Worm (Caenorhabditis elegans) whole organism, young adult: ENCODE measurements around the gene chil-10.
A peak's percentile ranks its signal among the peaks of the same experiment; 100 is the strongest.

Experiments used
- B0019.2 ChIP-seq: fragments of 200-800 bp; sonication (Bioruptor generic); conservative IDR thresholded peaks from 2 replicates; pipeline ENCODE4 v1.3.6; 2022; ENCODE audit warnings: missing genetic modification reagents, missing genetic modification characterization, missing compliant biosample characterization
- ama-1 ChIP-seq, 3 experiments: fragments of 150-350 bp in 1 of 3; sonication (generic microtip) in 2 of 3; optimal IDR thresholded peaks; 2 replicates each; lab custom pipeline; 2014 to 2018; ENCODE audit warnings: missing biosample characterization in 2 of 3, missing genetic modification characterization in 2 of 3, missing genetic modification reagents in 2 of 3
- aptf-2 ChIP-seq: fragments of 200-800 bp; sonication (Bioruptor generic); conservative IDR thresholded peaks from 2 replicates; pipeline ENCODE4 v1.3.6; 2022; ENCODE audit warnings: missing genetic modification reagents, missing genetic modification characterization, missing compliant biosample characterization
- attf-6 ChIP-seq: fragments of 200-800 bp; sonication (Bioruptor generic); IDR thresholded peaks from 2 replicates; pipeline ENCODE4 v1.3.6; 2022; ENCODE audit warnings: missing genetic modification reagents, missing genetic modification characterization, missing compliant biosample characterization
- bed-1 ChIP-seq: fragments of 200-800 bp; sonication (Bioruptor generic); IDR thresholded peaks from 2 replicates; pipeline ENCODE4 v1.3.6; 2022; ENCODE audit warnings: missing genetic modification reagents, missing genetic modification characterization, missing compliant biosample characterization
- ceh-40 ChIP-seq: fragments of 200-800 bp; sonication (Bioruptor generic); IDR thresholded peaks from 2 replicates; pipeline ENCODE4 v1.3.6; 2022; ENCODE audit warnings: missing genetic modification characterization, missing compliant biosample characterization
- ceh-58 ChIP-seq: fragments of 200-800 bp; sonication (Bioruptor generic); IDR thresholded peaks from 2 replicates; pipeline ENCODE4 v1.3.6; 2022; ENCODE audit warnings: missing genetic modification characterization, missing compliant biosample characterization
- ceh-79 ChIP-seq: sonication (generic microtip); optimal IDR thresholded peaks from 2 replicates; lab custom pipeline; 2017; ENCODE audit warnings: mild to moderate bottlenecking, missing genetic modification characterization, missing compliant biosample characterization
- mcd-1 ChIP-seq: fragments of 200-800 bp; sonication (Bioruptor generic); IDR thresholded peaks from 2 replicates; pipeline ENCODE4 v1.3.6; 2022; ENCODE audit warnings: missing genetic modification reagents, missing genetic modification characterization, missing compliant biosample characterization
- nfyb-1 ChIP-seq: fragments of 200-800 bp; sonication (Bioruptor generic); IDR thresholded peaks from 2 replicates; pipeline ENCODE4 v1.3.6; 2022; ENCODE audit warnings: missing genetic modification reagents, missing genetic modification characterization, missing compliant biosample characterization
- nhr-120 ChIP-seq: fragments of 200-800 bp; sonication (Bioruptor generic); IDR thresholded peaks from 2 replicates; pipeline ENCODE4 v1.3.6; 2022; ENCODE audit warnings: missing genetic modification characterization, missing compliant biosample characterization
- unc-62 ChIP-seq: fragments of 150-350 bp; optimal IDR thresholded peaks from 2 replicates; lab custom pipeline; 2014; ENCODE audit warnings: missing biosample characterization, missing genetic modification reagents, missing genetic modification characterization

DNA sequence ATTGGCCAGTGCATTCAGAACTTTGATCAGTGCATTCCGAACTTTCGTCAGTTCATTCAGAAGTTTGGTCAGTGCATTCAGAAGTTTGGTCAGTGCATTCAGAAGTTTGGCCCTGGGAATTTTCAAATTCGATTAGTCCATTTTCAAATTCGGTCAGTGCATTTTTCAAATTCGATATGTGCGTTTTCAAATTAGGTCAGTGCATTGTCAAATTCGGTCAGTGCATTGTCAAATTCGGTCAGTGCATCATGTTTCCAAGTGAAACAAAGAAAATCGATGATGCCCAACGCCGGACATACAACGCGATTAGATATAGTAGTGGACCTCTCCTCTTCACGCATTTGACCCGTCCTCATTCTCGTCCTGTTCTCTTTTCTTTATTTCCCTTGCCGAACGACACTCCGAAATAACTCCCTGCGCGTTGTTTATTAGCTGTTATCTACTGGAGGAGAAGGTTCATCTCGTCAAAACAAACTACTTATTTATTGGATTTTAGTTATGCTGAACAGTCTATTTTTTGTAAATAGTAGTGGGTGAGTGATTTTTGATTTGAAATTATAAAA lies 3.1 kb upstream of the chil-10 start, which contains the start of gene apm-3:
- TF ChIP-seq ceh-79 (tag; lab: Kevin White, UChicago) (no peak), nhr-120 (GFP tag; lab: Robert Waterston, UW) (no peak), unc-62 (GFP tag; lab: Kevin White, UChicago) (no peak), bed-1 (GFP tag; lab: Robert Waterston, UW) (no peak), ceh-40 (GFP tag; lab: Robert Waterston, UW) (no peak), mcd-1 (GFP tag; lab: Robert Waterston, UW) (no peak), aptf-2 (GFP tag; lab: Robert Waterston, UW) (no peak), ama-1 (optimal IDR thresholded peaks at IDR 0.05; lab: Kevin White, UChicago) (no peak), ama-1 (GFP tag; optimal IDR thresholded peaks at IDR 0.05; lab: Kevin White, UChicago) (no peak), B0019.2 (no peak), nfyb-1 (GFP tag; lab: Robert Waterston, UW) (0 out of 2 replicates have a peak, but pooled peaks have one; percentile 13), ceh-58 (GFP tag; lab: Robert Waterston, UW) (no peak), attf-6 (GFP tag; lab: Robert Waterston, UW) (no peak)
